Fruit fly (Drosophila melanogaster) whole organism, embryonic: ENCODE measurements around the gene CG32971.
A peak's percentile ranks its signal among the peaks of the same experiment; 100 is the strongest.

ENCODE experiments used
- Bdp1 ChIP-seq: fragments of 200-800 bp; sonication (Bioruptor generic); optimal IDR thresholded peaks from 3 replicates; lab custom pipeline; 2016; ENCODE audit warnings: missing biosample characterization, missing genetic modification characterization
- Bgb ChIP-seq: fragments of 200-800 bp; sonication (Bioruptor generic); IDR thresholded peaks from 2 replicates; pipeline ENCODE4 v1.3.6; 2022; ENCODE audit warnings: missing biosample characterization, missing genetic modification characterization; ENCODE audit not compliant: partially characterized antibody
- CG10267 ChIP-seq: fragments of 200-800 bp; sonication (Bioruptor generic); optimal IDR thresholded peaks from 2 replicates; lab custom pipeline; 2018; ENCODE audit warnings: missing biosample characterization, mild to moderate bottlenecking, missing genetic modification characterization, moderate library complexity
- CG12942 ChIP-seq: fragments of 200-800 bp; sonication (Bioruptor generic); optimal IDR thresholded peaks from 3 replicates; lab custom pipeline; 2016; ENCODE audit warnings: missing biosample characterization, missing genetic modification characterization
- CG13775 ChIP-seq: fragments of 200-800 bp; sonication (Bioruptor generic); optimal IDR thresholded peaks from 3 replicates; lab custom pipeline; 2017; ENCODE audit warnings: missing biosample characterization, mild to moderate bottlenecking, missing genetic modification characterization
- CG14710 ChIP-seq: fragments of 200-800 bp; sonication (Bioruptor generic); optimal IDR thresholded peaks from 3 replicates; lab custom pipeline; 2019; ENCODE audit warnings: missing biosample characterization, mild to moderate bottlenecking, missing genetic modification characterization, moderate library complexity
- CG15073 ChIP-seq: fragments of 200-800 bp; sonication (Bioruptor generic); optimal IDR thresholded peaks from 2 replicates; lab custom pipeline; 2016; ENCODE audit warnings: missing biosample characterization, missing genetic modification characterization
- CG15696 ChIP-seq: fragments of 200-800 bp; sonication (Bioruptor generic); optimal IDR thresholded peaks from 2 replicates; lab custom pipeline; 2019; ENCODE audit warnings: missing biosample characterization, mild to moderate bottlenecking, missing genetic modification characterization, moderate library complexity
- CG1602 ChIP-seq: fragments of 200-800 bp; sonication (Bioruptor generic); optimal IDR thresholded peaks from 3 replicates; lab custom pipeline; 2016; ENCODE audit warnings: missing biosample characterization, missing genetic modification characterization
- CG17328 ChIP-seq: fragments of 200-800 bp; sonication (Bioruptor generic); IDR thresholded peaks from 2 replicates; pipeline ENCODE4 v1.3.6; 2022; ENCODE audit warnings: missing biosample characterization, missing genetic modification characterization
- CG17359 ChIP-seq: fragments of 200-800 bp; sonication (Bioruptor generic); optimal IDR thresholded peaks from 3 replicates; lab custom pipeline; 2018; ENCODE audit warnings: missing biosample characterization, mild to moderate bottlenecking, missing genetic modification characterization, moderate library complexity
- CG17829 ChIP-seq: fragments of 200-800 bp; optimal IDR thresholded peaks from 2 replicates; lab custom pipeline; 2019; ENCODE audit warnings: missing biosample characterization, mild to moderate bottlenecking, missing genetic modification characterization, moderate library complexity
- CG17912 ChIP-seq: fragments of 200-800 bp; sonication (Bioruptor generic); optimal IDR thresholded peaks from 2 replicates; lab custom pipeline; 2018; ENCODE audit warnings: missing biosample characterization, mild to moderate bottlenecking, missing genetic modification characterization
- CG18619 ChIP-seq: fragments of 200-800 bp; sonication (Bioruptor generic); optimal IDR thresholded peaks from 3 replicates; lab custom pipeline; 2017; ENCODE audit warnings: missing biosample characterization, mild to moderate bottlenecking, missing genetic modification characterization
- CG2712 ChIP-seq: fragments of 200-800 bp; optimal IDR thresholded peaks from 3 replicates; lab custom pipeline; 2019; ENCODE audit warnings: missing biosample characterization, mild to moderate bottlenecking, missing genetic modification characterization, moderate library complexity
- CG3995 ChIP-seq: fragments of 200-800 bp; sonication (Bioruptor generic); optimal IDR thresholded peaks from 3 replicates; lab custom pipeline; 2016; ENCODE audit warnings: missing biosample characterization, missing genetic modification characterization
- CG4424 ChIP-seq: fragments of 200-800 bp; sonication (Bioruptor generic); optimal IDR thresholded peaks from 3 replicates; lab custom pipeline; 2016; ENCODE audit warnings: missing biosample characterization, missing genetic modification characterization
- CG6813 ChIP-seq: fragments of 200-800 bp; sonication (Bioruptor generic); optimal IDR thresholded peaks from 2 replicates; lab custom pipeline; 2017; ENCODE audit warnings: missing biosample characterization, missing genetic modification characterization, mild to moderate bottlenecking, moderate library complexity, missing genetic modification reagents
- CG7745 ChIP-seq: fragments of 200-800 bp; sonication (Bioruptor generic); optimal IDR thresholded peaks from 2 replicates; lab custom pipeline; 2018; ENCODE audit warnings: missing biosample characterization, mild to moderate bottlenecking, missing genetic modification characterization, moderate library complexity
- Dbx ChIP-seq: fragments of 200-800 bp; sonication (Bioruptor generic); IDR thresholded peaks from 3 replicates; pipeline ENCODE4 v1.3.6; 2022; ENCODE audit warnings: missing biosample characterization, missing genetic modification characterization
- Dek ChIP-seq: fragments of 200-800 bp; sonication (Bioruptor generic); optimal IDR thresholded peaks from 3 replicates; lab custom pipeline; 2019; ENCODE audit warnings: missing biosample characterization, mild to moderate bottlenecking, missing genetic modification characterization, moderate library complexity
- E2f2 ChIP-seq: fragments of 200-800 bp; sonication (Bioruptor generic); IDR thresholded peaks from 2 replicates; pipeline ENCODE4 v1.3.6; 2022; ENCODE audit warnings: missing biosample characterization, missing genetic modification characterization
- ERR ChIP-seq: fragments of 200-800 bp; sonication (Bioruptor generic); optimal IDR thresholded peaks from 2 replicates; lab custom pipeline; 2016; ENCODE audit warnings: missing biosample characterization, missing genetic modification characterization
- HLH3B ChIP-seq: fragments of 200-800 bp; sonication (Bioruptor generic); IDR thresholded peaks from 2 replicates; pipeline ENCODE4 v1.3.6; 2022; ENCODE audit warnings: missing biosample characterization, missing genetic modification characterization
- Jarid2 ChIP-seq: fragments of 200-800 bp; sonication (Bioruptor generic); optimal IDR thresholded peaks from 3 replicates; lab custom pipeline; 2017; ENCODE audit warnings: mild to moderate bottlenecking, missing biosample characterization, missing genetic modification reagents, missing genetic modification characterization
- Mad ChIP-seq: fragments of 200-800 bp; sonication (Bioruptor generic); optimal IDR thresholded peaks from 2 replicates; lab custom pipeline; 2016; ENCODE audit warnings: missing biosample characterization, missing genetic modification characterization
- Opbp ChIP-seq: fragments of 200-800 bp; sonication (Bioruptor generic); IDR thresholded peaks from 3 replicates; pipeline ENCODE4 v1.3.6; 2022; ENCODE audit warnings: missing biosample characterization, missing genetic modification characterization; ENCODE audit not compliant: partially characterized antibody
- Rfx ChIP-seq: fragments of 200-800 bp; sonication (Bioruptor generic); IDR thresholded peaks from 2 replicates; pipeline ENCODE4 v1.3.6; 2022; ENCODE audit warnings: missing biosample characterization, missing genetic modification characterization
- Six4 ChIP-seq: fragments of 200-800 bp; sonication (Bioruptor generic); optimal IDR thresholded peaks from 2 replicates; lab custom pipeline; 2016; ENCODE audit warnings: missing biosample characterization, missing genetic modification characterization
- Sox102F ChIP-seq: fragments of 200-800 bp; sonication (Bioruptor generic); optimal IDR thresholded peaks from 2 replicates; lab custom pipeline; 2018; ENCODE audit warnings: missing biosample characterization, mild to moderate bottlenecking, missing genetic modification characterization, moderate library complexity
- ase ChIP-seq: fragments of 200-800 bp; sonication (Bioruptor generic); IDR thresholded peaks from 3 replicates; pipeline ENCODE4 v1.3.6; 2022; ENCODE audit warnings: missing biosample characterization, missing genetic modification characterization
- bowl ChIP-seq: fragments of 200-800 bp; sonication (Bioruptor generic); IDR thresholded peaks from 2 replicates; pipeline ENCODE4 v1.3.6; 2022; ENCODE audit warnings: missing biosample characterization, missing genetic modification characterization
- chif ChIP-seq, 2 experiments: fragments of 200-800 bp; sonication (Bioruptor generic); optimal IDR thresholded peaks; 3 replicates each; lab custom pipeline; 2016; ENCODE audit warnings: missing biosample characterization in 2 of 2, missing genetic modification characterization in 2 of 2
- ci ChIP-seq: fragments of 200-800 bp; sonication (Bioruptor generic); IDR thresholded peaks from 3 replicates; pipeline ENCODE4 v1.3.6; 2022; ENCODE audit warnings: missing biosample characterization, missing genetic modification characterization
- croc ChIP-seq: fragments of 200-800 bp; sonication (Bioruptor generic); conservative IDR thresholded peaks from 3 replicates; pipeline ENCODE4 v1.3.6; 2022; ENCODE audit warnings: missing biosample characterization, missing genetic modification characterization
- danr ChIP-seq: fragments of 200-800 bp; sonication (Bioruptor generic); IDR thresholded peaks from 2 replicates; pipeline ENCODE4 v1.3.6; 2022; ENCODE audit warnings: missing biosample characterization, missing genetic modification characterization
- dm ChIP-seq: fragments of 200-800 bp; sonication (Bioruptor generic); optimal IDR thresholded peaks from 3 replicates; lab custom pipeline; 2016; ENCODE audit warnings: missing biosample characterization, missing genetic modification characterization
- exex ChIP-seq: fragments of 200-800 bp; sonication (Bioruptor generic); optimal IDR thresholded peaks from 4 replicates; lab custom pipeline; 2018; ENCODE audit warnings: missing biosample characterization, mild to moderate bottlenecking, missing genetic modification characterization, moderate library complexity
- fd64A ChIP-seq: fragments of 200-800 bp; sonication (Bioruptor generic); optimal IDR thresholded peaks from 3 replicates; lab custom pipeline; 2018; ENCODE audit warnings: missing biosample characterization, mild to moderate bottlenecking, missing genetic modification characterization
- ind ChIP-seq: fragments of 200-800 bp; sonication (Bioruptor generic); optimal IDR thresholded peaks from 3 replicates; lab custom pipeline; 2016; ENCODE audit warnings: missing biosample characterization, missing genetic modification characterization
- insv ChIP-seq, 2 experiments: fragments of 200-800 bp; sonication (Bioruptor generic); optimal IDR thresholded peaks; 3 replicates each; lab custom pipeline; 2016 to 2018; ENCODE audit warnings: missing biosample characterization in 2 of 2, missing genetic modification characterization in 2 of 2
- jigr1 ChIP-seq: fragments of 200-800 bp; sonication (Bioruptor generic); IDR thresholded peaks from 3 replicates; pipeline ENCODE4 v1.3.6; 2022; ENCODE audit warnings: missing biosample characterization, missing genetic modification characterization
- jing ChIP-seq: fragments of 200-800 bp; sonication (Bioruptor generic); optimal IDR thresholded peaks from 2 replicates; lab custom pipeline; 2018; ENCODE audit warnings: missing biosample characterization, mild to moderate bottlenecking, missing genetic modification characterization
- kay ChIP-seq: fragments of 200-800 bp; sonication (Bioruptor generic); optimal IDR thresholded peaks from 2 replicates; lab custom pipeline; 2016; ENCODE audit warnings: missing biosample characterization, missing genetic modification characterization
- knrl ChIP-seq: fragments of 200-800 bp; sonication (Bioruptor generic); IDR thresholded peaks from 3 replicates; pipeline ENCODE4 v1.3.6; 2022; ENCODE audit warnings: missing biosample characterization, missing genetic modification characterization; ENCODE audit not compliant: partially characterized antibody
- luna ChIP-seq: fragments of 200-800 bp; sonication (Bioruptor generic); optimal IDR thresholded peaks from 2 replicates; lab custom pipeline; 2016; ENCODE audit warnings: missing biosample characterization, missing genetic modification characterization
- odd ChIP-seq: fragments of 200-800 bp; sonication (Bioruptor generic); optimal IDR thresholded peaks from 2 replicates; lab custom pipeline; 2017; ENCODE audit warnings: missing biosample characterization, mild to moderate bottlenecking, missing genetic modification characterization
- shn ChIP-seq: fragments of 200-800 bp; sonication (Bioruptor generic); optimal IDR thresholded peaks from 3 replicates; lab custom pipeline; 2016; ENCODE audit warnings: missing biosample characterization, missing genetic modification characterization
- slp2 ChIP-seq: fragments of 200-800 bp; sonication (Bioruptor generic); optimal IDR thresholded peaks from 2 replicates; lab custom pipeline; 2016; ENCODE audit warnings: missing biosample characterization, missing genetic modification characterization
- toy ChIP-seq: fragments of 200-800 bp; sonication (Bioruptor generic); IDR thresholded peaks from 2 replicates; pipeline ENCODE4 v1.3.6; 2022; ENCODE audit warnings: missing biosample characterization, missing genetic modification characterization

The CG32971 gene

dm6 chr2L:14237510-14238277 is 36.9 kb upstream of the CG32971 start (continued):
- peak; percentile 16 for TF ChIP-seq CG6813 (GFP tag; lab: Kevin White, UChicago)
- TF ChIP-seq CG1602 (GFP tag; lab: Kevin White, UChicago) = peak; percentile 44
- no peak for TF ChIP-seq E2f2 (GFP tag; lab: Robert Waterston, UW)
- TF ChIP-seq luna (GFP tag; lab: Kevin White, UChicago) = no peak
- TF ChIP-seq Mad (GFP tag; lab: Kevin White, UChicago) = no peak
- TF ChIP-seq Jarid2 (GFP tag; lab: Kevin White, UChicago) = peak; percentile 9
- TF ChIP-seq danr (GFP tag; lab: Robert Waterston, UW) = no peak
- no peak for TF ChIP-seq CG3995 (GFP tag; lab: Kevin White, UChicago)
- TF ChIP-seq shn (GFP tag; lab: Kevin White, UChicago) = no peak
- TF ChIP-seq CG2712 (tag; lab: Kevin White, UChicago) = peak; percentile 69
- TF ChIP-seq CG4424 = peak; percentile 53
- TF ChIP-seq CG15696 (tag; lab: Kevin White, UChicago) = peak; percentile 22
- no peak for TF ChIP-seq HLH3B (GFP tag; lab: Robert Waterston, UW)
- TF ChIP-seq Rfx = 0 out of 2 replicates have a peak, but pooled peaks have one; percentile 10
- peak; percentile 25 for TF ChIP-seq odd
- no peak for TF ChIP-seq CG17328 (GFP tag; lab: Robert Waterston, UW)
- peak; percentile 30 for TF ChIP-seq fd64A
- peak; percentile 66 for TF ChIP-seq Sox102F (GFP tag; lab: Kevin White, UChicago)
- TF ChIP-seq toy (GFP tag; lab: Robert Waterston, UW) = no peak
- 0 out of 3 replicates have a peak, but pooled peaks have one; percentile 31 for TF ChIP-seq ci (GFP tag; lab: Robert Waterston, UW)
- TF ChIP-seq jigr1 (GFP tag; lab: Robert Waterston, UW) = no peak
- no peak for TF ChIP-seq Dbx (GFP tag; lab: Robert Waterston, UW)
- TF ChIP-seq ERR = no peak
- TF ChIP-seq CG18619 (GFP tag; lab: Kevin White, UChicago) = peak; percentile 6
- TF ChIP-seq CG14710 = peak; percentile 60
- TF ChIP-seq croc (GFP tag; lab: Robert Waterston, UW) = peak; percentile 45; the same call in 2 of the 3 replicates
- TF ChIP-seq CG17829 (tag; lab: Kevin White, UChicago) = peak; percentile 54
- no peak for TF ChIP-seq ind (GFP tag; lab: Kevin White, UChicago)
- TF ChIP-seq CG13775 (GFP tag; lab: Kevin White, UChicago) = peak; percentile 18
- TF ChIP-seq exex (tag; lab: Kevin White, UChicago) = peak; percentile 16
- TF ChIP-seq CG7745 (tag; lab: Kevin White, UChicago) = peak; percentile 14
- TF ChIP-seq CG17359 (tag; lab: Kevin White, UChicago) = peak; percentile 52
- no peak for TF ChIP-seq insv (GFP tag; optimal IDR thresholded peaks at IDR 0.05; lab: Kevin White, UChicago)
- TF ChIP-seq Opbp = no peak
- TF ChIP-seq slp2 (GFP tag; lab: Kevin White, UChicago) = no peak
- TF ChIP-seq CG17912 (GFP tag; lab: Kevin White, UChicago) = no peak
- peak; percentile 6 for TF ChIP-seq jing (GFP tag; lab: Kevin White, UChicago)
- TF ChIP-seq knrl (GFP tag; lab: Robert Waterston, UW) = no peak
- TF ChIP-seq Dek (tag; lab: Kevin White, UChicago) = no peak
- TF ChIP-seq CG12942 (GFP tag; lab: Kevin White, UChicago) = no peak
- no peak for TF ChIP-seq kay (GFP tag; lab: Kevin White, UChicago)
- TF ChIP-seq Six4 (GFP tag; lab: Kevin White, UChicago) = no peak
- peak; percentile 25 for TF ChIP-seq CG10267 (tag; lab: Kevin White, UChicago)
- TF ChIP-seq CG15073 = no peak
- TF ChIP-seq chif (GFP tag; optimal IDR thresholded peaks at IDR 0.05; lab: Kevin White, UChicago) = peak in 1 of 2 experiments; percentile 1
- no peak for TF ChIP-seq Bdp1
- TF ChIP-seq bowl (GFP tag; lab: Robert Waterston, UW) = no peak
- no peak for TF ChIP-seq Bgb (GFP tag; lab: Robert Waterston, UW)
- TF ChIP-seq ase (GFP tag; lab: Robert Waterston, UW) = no peak
- no peak for TF ChIP-seq dm (GFP tag; lab: Kevin White, UChicago)
